Worm (Caenorhabditis elegans): ENCODE data around the gene ZK1307.2.

ZK1307.2 gene

DNA sequence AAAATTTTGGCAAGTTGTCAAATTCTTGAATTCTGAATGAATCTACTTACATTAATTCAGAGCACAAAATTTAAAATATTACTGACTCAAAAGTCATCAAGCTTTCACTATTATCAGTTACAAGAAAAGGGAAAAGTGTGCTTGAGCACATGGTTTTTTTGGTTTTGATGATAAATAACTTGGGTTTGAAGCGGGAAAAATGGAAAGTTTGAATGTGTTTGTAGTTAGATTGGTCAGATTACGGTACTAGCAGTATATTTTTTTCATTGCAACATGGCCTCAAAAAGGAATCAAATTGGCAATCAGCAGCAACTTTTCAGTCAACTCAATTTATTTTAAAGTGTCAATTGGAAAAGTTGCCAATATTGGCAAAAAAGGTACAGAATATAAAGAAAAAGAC lies 49.1 kb downstream of the ZK1307.2 start:
- TF ChIP-seq mab-9 (GFP tag; IDR thresholded peaks at IDR 0.05) (no peak), ama-1 (optimal IDR thresholded peaks at IDR 0.05) (peak; percentile 60)

DNA sequence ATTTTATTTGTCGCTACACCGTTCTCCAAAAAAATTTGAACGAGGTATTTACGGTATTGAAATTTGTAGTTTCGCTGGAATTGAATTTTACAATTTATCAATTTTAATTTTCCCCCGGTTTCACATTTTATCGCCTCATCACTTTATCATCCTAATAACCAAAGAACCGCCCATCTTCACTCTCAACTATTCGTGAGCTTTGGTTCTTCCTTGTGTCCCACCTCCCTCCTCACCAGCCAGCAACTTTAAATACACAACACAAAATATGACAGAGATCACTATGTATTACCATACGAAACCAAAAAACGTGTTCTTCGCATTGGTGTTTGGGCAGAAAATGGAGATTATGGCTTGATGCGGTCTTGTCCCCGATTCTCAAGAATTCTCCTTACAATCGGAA lies 49.7 kb downstream of the ZK1307.2 start:
- no peak for TF ChIP-seq zip-4 (GFP tag; optimal IDR thresholded peaks at IDR 0.05)
- TF ChIP-seq unc-62 (GFP tag; optimal IDR thresholded peaks at IDR 0.05) = no peak
- TF ChIP-seq fkh-4 (tag; optimal IDR thresholded peaks at IDR 0.05; ENCODE audit: borderline replicate concordance) = no peak
- TF ChIP-seq nhr-90 (tag; optimal IDR thresholded peaks at IDR 0.05; ENCODE audit: poor library complexity) = no peak
- peak; percentile 71 for TF ChIP-seq nhr-19 (GFP tag; conservative IDR thresholded peaks at IDR 0.05)
- TF ChIP-seq Y116A8C.19 (tag; optimal IDR thresholded peaks at IDR 0.05; ENCODE audit: borderline replicate concordance) = no peak
- no peak for TF ChIP-seq nhr-71 (tag; optimal IDR thresholded peaks at IDR 0.05)
- TF ChIP-seq alr-1 (tag; optimal IDR thresholded peaks at IDR 0.05; ENCODE audit: borderline replicate concordance) = no peak
- TF ChIP-seq lin-39 (tag; optimal IDR thresholded peaks at IDR 0.05) = no peak
- TF ChIP-seq zag-1 (tag; optimal IDR thresholded peaks at IDR 0.05) = no peak
- no peak for TF ChIP-seq F16B12.6 (tag; optimal IDR thresholded peaks at IDR 0.05)
- TF ChIP-seq C16A3.4 (tag; optimal IDR thresholded peaks at IDR 0.05) = peak; percentile 14
- no peak for TF ChIP-seq dsc-1 (tag; optimal IDR thresholded peaks at IDR 0.05)
- TF ChIP-seq nhr-76 (tag; optimal IDR thresholded peaks at IDR 0.05) = no peak
- TF ChIP-seq ceh-88 (GFP tag; IDR thresholded peaks at IDR 0.05) = no peak
- no peak for TF ChIP-seq fos-1 (tag; optimal IDR thresholded peaks at IDR 0.05)
- TF ChIP-seq fkh-8 (tag; optimal IDR thresholded peaks at IDR 0.05) = no peak
- no peak for TF ChIP-seq vab-15 (tag; optimal IDR thresholded peaks at IDR 0.05)
- no peak for TF ChIP-seq hlh-17 (GFP tag; optimal IDR thresholded peaks at IDR 0.05; ENCODE audit: borderline replicate concordance)
- TF ChIP-seq ceh-63 (GFP tag; optimal IDR thresholded peaks at IDR 0.05) = no peak
- peak in 1 of 2 experiments; percentile 65 for TF ChIP-seq lin-35 (GFP tag; optimal IDR thresholded peaks at IDR 0.05)
- no peak for TF ChIP-seq xbp-1 (tag; optimal IDR thresholded peaks at IDR 0.05)
- TF ChIP-seq nhr-20 (tag; optimal IDR thresholded peaks at IDR 0.05) = peak; percentile 55
- TF ChIP-seq sptf-1 (tag; optimal IDR thresholded peaks at IDR 0.05) = no peak
- TF ChIP-seq nhr-11 (tag; optimal IDR thresholded peaks at IDR 0.05) = no peak
- peak; percentile 8 for TF ChIP-seq lin-14 (GFP tag; optimal IDR thresholded peaks at IDR 0.05)
- TF ChIP-seq ztf-11 (tag; optimal IDR thresholded peaks at IDR 0.05) = no peak
- TF ChIP-seq nhr-47 (tag; optimal IDR thresholded peaks at IDR 0.05) = no peak
- no peak for TF ChIP-seq efl-1 (optimal IDR thresholded peaks at IDR 0.05)
- TF ChIP-seq efl-1 (GFP tag; optimal IDR thresholded peaks at IDR 0.05 in 1 of 2) = no peak
- no peak for TF ChIP-seq nhr-77 (tag; optimal IDR thresholded peaks at IDR 0.05)
- TF ChIP-seq dpl-1 (GFP tag; optimal IDR thresholded peaks at IDR 0.05) = peak in 1 of 3 experiments; percentile 10
- no peak for TF ChIP-seq unc-98 (GFP tag; IDR thresholded peaks at IDR 0.05)
- TF ChIP-seq aly-2 (tag; optimal IDR thresholded peaks at IDR 0.05) = no peak
- no peak for TF ChIP-seq pqm-1 (tag; optimal IDR thresholded peaks at IDR 0.05)
- TF ChIP-seq unc-130 (tag; optimal IDR thresholded peaks at IDR 0.05) = no peak
- no peak for TF ChIP-seq mep-1 (tag; optimal IDR thresholded peaks at IDR 0.05)
- no peak for TF ChIP-seq egl-27 (tag; optimal IDR thresholded peaks at IDR 0.05)
- no peak for TF ChIP-seq nhr-237 (tag; optimal IDR thresholded peaks at IDR 0.05)
- no peak for TF ChIP-seq egl-13 (tag; optimal IDR thresholded peaks at IDR 0.05)
- no peak for TF ChIP-seq ceh-8 (GFP tag; optimal IDR thresholded peaks at IDR 0.05)
- no peak for TF ChIP-seq lin-13 (GFP tag; optimal IDR thresholded peaks at IDR 0.05)
- TF ChIP-seq unc-30 (tag; optimal IDR thresholded peaks at IDR 0.05) = no peak
- TF ChIP-seq elt-3 (tag; optimal IDR thresholded peaks at IDR 0.05) = no peak
- peak in 1 of 2 experiments; percentile 4 for TF ChIP-seq lsy-2 (tag; optimal IDR thresholded peaks at IDR 0.05)
- no peak for TF ChIP-seq pag-3 (tag; optimal IDR thresholded peaks at IDR 0.05; ENCODE audit: borderline replicate concordance, insufficient read depth)
- TF ChIP-seq jun-1 (tag; optimal IDR thresholded peaks at IDR 0.05) = no peak
- no peak for TF ChIP-seq sup-37 (GFP tag; optimal IDR thresholded peaks at IDR 0.05)
- TF ChIP-seq ceh-90 (tag; optimal IDR thresholded peaks at IDR 0.05) = no peak
- TF ChIP-seq snu-23 (GFP tag; optimal IDR thresholded peaks at IDR 0.05) = peak; percentile 27

Measured in whole organism, L1 larva.